Worm (Caenorhabditis elegans) whole organism, early embryonic: ENCODE results near the gene flcn-1.

ENCODE experiments used
- aly-1 ChIP-seq: sonication (generic microtip); optimal IDR thresholded peaks from 2 replicates; lab custom pipeline; 2016; ENCODE audit warnings: missing genetic modification characterization, missing compliant biosample characterization
- ama-1 ChIP-seq: fragments of 150-350 bp; optimal IDR thresholded peaks from 2 replicates; lab custom pipeline; 2014
- ets-7 ChIP-seq: sonication (generic microtip); optimal IDR thresholded peaks from 2 replicates; lab custom pipeline; 2016; ENCODE audit warnings: missing genotype, missing genetic modification characterization, missing compliant biosample characterization
- hmg-4 ChIP-seq: fragments of 200-800 bp; sonication (Bioruptor generic); optimal IDR thresholded peaks from 2 replicates; lab custom pipeline; 2018; ENCODE audit warnings: mild to moderate bottlenecking, missing genetic modification characterization, missing compliant biosample characterization
- pes-1 ChIP-seq: fragments of 200-800 bp; sonication (Bioruptor generic); IDR thresholded peaks from 2 replicates; pipeline ENCODE4 v1.3.6; 2022; ENCODE audit warnings: missing genetic modification reagents, missing genetic modification characterization, missing compliant biosample characterization
- sea-1 ChIP-seq: fragments of 200-800 bp; sonication (Bioruptor generic); conservative IDR thresholded peaks from 2 replicates; pipeline ENCODE4 v1.3.6; 2022; ENCODE audit warnings: missing genetic modification characterization, missing compliant biosample characterization
- tbx-11 ChIP-seq: fragments of 200-800 bp; sonication (Bioruptor generic); IDR thresholded peaks from 2 replicates; pipeline ENCODE4 v1.3.6; 2022; ENCODE audit warnings: missing genetic modification characterization, missing compliant biosample characterization
- tra-4 ChIP-seq: sonication (generic microtip); optimal IDR thresholded peaks from 2 replicates; lab custom pipeline; 2017; ENCODE audit warnings: missing genetic modification characterization, missing compliant biosample characterization

DNA sequence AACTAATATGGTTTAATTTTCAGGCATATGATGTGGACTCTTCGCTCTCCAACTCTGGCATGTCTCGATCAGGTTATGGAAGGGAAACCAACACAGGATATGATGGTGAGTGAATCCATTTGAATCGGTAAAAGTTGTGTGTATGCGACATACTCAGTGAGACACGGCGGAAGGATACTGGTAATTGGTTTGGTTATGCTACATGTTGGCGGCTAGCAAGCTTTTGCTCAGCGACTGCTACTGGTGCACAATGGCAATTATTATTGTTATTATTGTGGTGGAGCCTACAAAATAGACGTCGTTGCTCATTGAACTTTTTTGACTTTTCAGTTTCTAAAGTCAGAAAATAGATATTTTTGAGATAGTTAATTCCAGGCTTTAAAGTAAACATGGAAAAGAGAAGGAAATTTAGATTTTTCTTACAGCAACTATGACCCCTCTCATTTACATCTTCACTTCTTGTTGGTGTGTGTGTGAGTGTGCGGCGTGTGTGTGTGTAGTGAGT lies 12.2 kb downstream of the flcn-1 start:
- TF ChIP-seq ama-1: no peak
- TF ChIP-seq hmg-4: no peak
- TF ChIP-seq tbx-11 (GFP tag; lab: Robert Waterston, UW): no peak
- no peak for TF ChIP-seq aly-1 (tag; lab: Kevin White, UChicago)
- TF ChIP-seq ets-7 (tag; lab: Kevin White, UChicago): no peak
- no peak for TF ChIP-seq pes-1 (GFP tag; lab: Robert Waterston, UW)
- TF ChIP-seq tra-4 (tag; lab: Kevin White, UChicago): no peak
- TF ChIP-seq sea-1 (GFP tag; lab: Robert Waterston, UW): no peak
